Worm (Caenorhabditis elegans) whole organism, L2 larva: Measurements from ENCODE around the gene lin-66.
A peak's percentile ranks its signal among the peaks of the same experiment; 100 is the strongest.

Experiments used
- C34F6.9 ChIP-seq: fragments of 150-350 bp; optimal IDR thresholded peaks from 2 replicates; lab custom pipeline; 2014; ENCODE audit warnings: missing biosample characterization, missing genetic modification characterization
- F13H6.1 ChIP-seq: sonication (generic microtip); optimal IDR thresholded peaks from 2 replicates; lab custom pipeline; 2016; ENCODE audit warnings: missing genetic modification characterization, missing compliant biosample characterization
- ceh-16 ChIP-seq: fragments of 150-350 bp; optimal IDR thresholded peaks from 2 replicates; lab custom pipeline; 2014; ENCODE audit warnings: missing biosample characterization, missing genetic modification characterization
- dmd-4 ChIP-seq: sonication (generic microtip); optimal IDR thresholded peaks from 2 replicates; lab custom pipeline; 2017; ENCODE audit warnings: missing biosample characterization, missing genetic modification characterization
- egl-27 ChIP-seq: sonication (generic microtip); optimal IDR thresholded peaks from 3 replicates; lab custom pipeline; 2017; ENCODE audit warnings: missing biosample characterization, missing genetic modification reagents, missing genetic modification characterization
- elt-3 ChIP-seq: sonication (generic microtip); optimal IDR thresholded peaks from 2 replicates; lab custom pipeline; 2017; ENCODE audit warnings: missing biosample characterization, missing genetic modification characterization
- fos-1 ChIP-seq: fragments of 150-350 bp; optimal IDR thresholded peaks from 2 replicates; lab custom pipeline; 2014; ENCODE audit warnings: missing biosample characterization, missing genetic modification characterization
- lin-13 ChIP-seq: fragments of 150-350 bp; optimal IDR thresholded peaks from 2 replicates; lab custom pipeline; 2014; ENCODE audit warnings: missing biosample characterization, missing genetic modification reagents, missing genetic modification characterization
- lin-39 ChIP-seq: fragments of 150-350 bp; optimal IDR thresholded peaks from 2 replicates; lab custom pipeline; 2014; ENCODE audit warnings: missing biosample characterization, missing genetic modification reagents, missing genetic modification characterization
- mab-5 ChIP-seq: fragments of 150-350 bp; optimal IDR thresholded peaks from 2 replicates; lab custom pipeline; 2014; ENCODE audit warnings: missing biosample characterization, missing genetic modification characterization
- mbf-1 ChIP-seq: sonication (generic microtip); optimal IDR thresholded peaks from 2 replicates; lab custom pipeline; 2017; ENCODE audit warnings: missing biosample characterization, missing genetic modification characterization
- mdl-1 ChIP-seq, 2 experiments: fragments of 150-350 bp in 1 of 2; sonication (generic microtip) in 1 of 2; optimal IDR thresholded peaks; 2 replicates each; lab custom pipeline; 2017; ENCODE audit warnings: missing biosample characterization in 2 of 2, missing genetic modification characterization in 2 of 2
- nhr-10 ChIP-seq: sonication (generic microtip); optimal IDR thresholded peaks from 2 replicates; lab custom pipeline; 2017; ENCODE audit warnings: missing biosample characterization, missing genetic modification characterization
- nhr-129 ChIP-seq: fragments of 150-350 bp; optimal IDR thresholded peaks from 2 replicates; lab custom pipeline; 2014; ENCODE audit warnings: missing biosample characterization, missing genetic modification characterization
- nhr-23 ChIP-seq: fragments of 150-350 bp; optimal IDR thresholded peaks from 2 replicates; lab custom pipeline; 2014; ENCODE audit warnings: missing biosample characterization, missing genetic modification reagents, missing genetic modification characterization
- nhr-25 ChIP-seq: fragments of 150-350 bp; sonication (generic microtip); optimal IDR thresholded peaks from 3 replicates; lab custom pipeline; 2014; ENCODE audit warnings: missing biosample characterization, missing genetic modification characterization
- nhr-6 ChIP-seq: fragments of 150-350 bp; optimal IDR thresholded peaks from 2 replicates; lab custom pipeline; 2014; ENCODE audit warnings: missing biosample characterization, missing genetic modification characterization
- nhr-77 ChIP-seq: fragments of 150-350 bp; optimal IDR thresholded peaks from 2 replicates; lab custom pipeline; 2014; ENCODE audit warnings: missing biosample characterization, missing genetic modification characterization
- peb-1 ChIP-seq: fragments of 150-350 bp; optimal IDR thresholded peaks from 2 replicates; lab custom pipeline; 2014; ENCODE audit warnings: missing biosample characterization, missing genetic modification characterization
- unc-39 ChIP-seq: fragments of 150-350 bp; optimal IDR thresholded peaks from 2 replicates; lab custom pipeline; 2014; ENCODE audit warnings: missing biosample characterization, missing genetic modification characterization
- unc-55 ChIP-seq: fragments of 150-350 bp; sonication (generic microtip); optimal IDR thresholded peaks from 3 replicates; lab custom pipeline; 2014; ENCODE audit warnings: missing biosample characterization, missing genetic modification reagents, missing genetic modification characterization
- unc-62 ChIP-seq: fragments of 150-350 bp; optimal IDR thresholded peaks from 2 replicates; lab custom pipeline; 2014; ENCODE audit warnings: missing biosample characterization, missing genetic modification reagents, missing genetic modification characterization
- ztf-1 ChIP-seq: fragments of 200-800 bp; sonication (Bioruptor generic); conservative IDR thresholded peaks from 2 replicates; pipeline ENCODE4 v1.3.6; 2022; ENCODE audit warnings: missing genetic modification characterization, missing compliant biosample characterization
- ztf-11 ChIP-seq: sonication (generic microtip); optimal IDR thresholded peaks from 2 replicates; lab custom pipeline; 2017; ENCODE audit warnings: missing biosample characterization, missing genetic modification characterization

lin-66 gene

ce11 chrIV:13927641-13928040 lies 39.8 kb downstream of the lin-66 start:
- TF ChIP-seq nhr-129 (no peak), nhr-6 (no peak), lin-13 (GFP tag; lab: Kevin White, UChicago) (no peak), ztf-1 (GFP tag; lab: Robert Waterston, UW) (no peak), elt-3 (tag; lab: Kevin White, UChicago) (no peak), ztf-11 (tag; lab: Kevin White, UChicago) (no peak), mbf-1 (tag; lab: Kevin White, UChicago) (no peak), C34F6.9 (tag; lab: Kevin White, UChicago) (no peak), nhr-23 (tag; lab: Kevin White, UChicago) (no peak), unc-39 (tag; lab: Kevin White, UChicago) (no peak), dmd-4 (tag; lab: Kevin White, UChicago) (no peak), unc-55 (GFP tag; lab: Kevin White, UChicago) (no peak), egl-27 (no peak), nhr-10 (tag; lab: Kevin White, UChicago) (no peak), mab-5 (tag; lab: Kevin White, UChicago) (no peak), ceh-16 (tag; lab: Kevin White, UChicago) (no peak)

DNA sequence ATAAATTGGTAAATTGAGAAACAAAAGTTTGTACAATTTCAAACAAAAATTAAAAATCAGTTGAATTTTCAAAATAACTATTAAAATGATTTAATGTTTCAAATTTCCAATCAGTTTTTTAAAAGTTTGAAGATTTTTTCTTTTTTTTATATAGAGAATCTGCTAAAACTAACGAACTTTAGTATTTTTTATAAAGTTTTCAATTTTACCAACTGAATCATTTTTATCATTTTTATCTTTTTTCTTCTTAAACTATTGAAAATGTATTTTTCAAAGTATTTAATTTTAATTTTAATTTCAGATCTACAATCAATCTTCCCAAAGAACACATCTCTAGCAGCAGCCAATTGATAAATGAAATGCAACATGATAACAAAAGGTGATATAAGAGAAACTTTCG lies 46.2 kb downstream of the lin-66 start, which contains the start of gene Y37A1A.4:
Gene Y37A1A.4, plus strand, starts transcription at position 301 of the 400 bp plus-strand sequence.
- TF ChIP-seq peb-1 (tag; lab: Kevin White, UChicago) (no peak), ztf-1 (GFP tag; lab: Robert Waterston, UW) (no peak), mdl-1 (tag; optimal IDR thresholded peaks at IDR 0.05; lab: Kevin White, UChicago) (no peak), fos-1 (no peak), nhr-25 (tag; lab: Kevin White, UChicago) (no peak), unc-62 (GFP tag; lab: Kevin White, UChicago) (no peak), nhr-77 (tag; lab: Kevin White, UChicago) (no peak)

- TF ChIP-seq lin-39 (tag; lab: Kevin White, UChicago) (no peak), fos-1 (peak; percentile 85)
Observed at ce11 chrIV:13940847-13941246, 53.0 kb downstream of the lin-66 start.

DNA sequence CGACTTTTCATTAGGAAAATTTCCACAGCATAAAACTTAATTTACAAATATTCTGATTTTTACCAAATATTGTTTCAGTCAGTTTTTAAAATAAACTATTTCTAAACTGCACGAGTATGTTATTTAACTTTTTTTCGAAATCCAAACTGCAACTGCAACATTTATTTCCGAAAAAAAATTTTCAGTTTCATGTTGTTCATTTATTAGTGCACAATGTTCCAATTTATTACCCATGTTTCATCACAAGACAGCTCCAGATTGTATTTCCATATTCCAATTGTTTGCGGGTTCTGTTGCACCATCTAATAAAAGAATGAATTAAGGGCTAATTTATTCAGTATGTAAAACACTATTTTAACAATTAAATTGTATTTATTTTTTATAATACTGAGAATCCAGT lies 53.8 kb downstream of the lin-66 start:
- no peak for TF ChIP-seq peb-1 (tag; lab: Kevin White, UChicago)
- TF ChIP-seq elt-3 (tag; lab: Kevin White, UChicago): no peak
- no peak for TF ChIP-seq nhr-25 (tag; lab: Kevin White, UChicago)
- no peak for TF ChIP-seq nhr-10 (tag; lab: Kevin White, UChicago)
- no peak for TF ChIP-seq F13H6.1
- TF ChIP-seq, all 48 proteins: peak for 0
